Worm (Caenorhabditis elegans): ENCODE data around the gene T05A8.2.

T05A8.2 gene

ce11 chrII:2721992-2722391, 11.2 kb upstream of the T05A8.2 start:
- TF ChIP-seq lsy-2 (tag; optimal IDR thresholded peaks at IDR 0.05) (no peak), zag-1 (tag; optimal IDR thresholded peaks at IDR 0.05) (no peak), ama-1 (optimal IDR thresholded peaks at IDR 0.05) (no peak), crh-2 (tag; optimal IDR thresholded peaks at IDR 0.05) (no peak), ceh-16 (tag; optimal IDR thresholded peaks at IDR 0.05) (no peak), sem-4 (tag; optimal IDR thresholded peaks at IDR 0.05) (no peak), gmeb-1 (tag; optimal IDR thresholded peaks at IDR 0.05) (no peak), unc-55 (GFP tag; optimal IDR thresholded peaks at IDR 0.05) (no peak), nhr-23 (tag; optimal IDR thresholded peaks at IDR 0.05) (no peak), ztf-1 (GFP tag; conservative IDR thresholded peaks at IDR 0.05) (no peak), Y55F3AM.14 (GFP tag; optimal IDR thresholded peaks at IDR 0.05) (no peak), F13H6.1 (tag; optimal IDR thresholded peaks at IDR 0.05) (no peak), nhr-237 (tag; optimal IDR thresholded peaks at IDR 0.05) (no peak), egl-27 (tag; optimal IDR thresholded peaks at IDR 0.05) (no peak), sma-3 (GFP tag; optimal IDR thresholded peaks at IDR 0.05) (no peak), skn-1 (tag; optimal IDR thresholded peaks at IDR 0.05) (no peak), nhr-11 (tag; optimal IDR thresholded peaks at IDR 0.05) (no peak)

- no peak for TF ChIP-seq lin-39 (tag; optimal IDR thresholded peaks at IDR 0.05)
- no peak for TF ChIP-seq alr-1 (tag; optimal IDR thresholded peaks at IDR 0.05)
- no peak for TF ChIP-seq nhr-12 (tag; optimal IDR thresholded peaks at IDR 0.05)
- no peak for TF ChIP-seq nhr-77 (tag; optimal IDR thresholded peaks at IDR 0.05)
- no peak for TF ChIP-seq elt-1 (tag; optimal IDR thresholded peaks at IDR 0.05)
- TF ChIP-seq mab-5 (tag; optimal IDR thresholded peaks at IDR 0.05) = no peak
- TF ChIP-seq dmd-4 (tag; optimal IDR thresholded peaks at IDR 0.05) = no peak
- TF ChIP-seq C34F6.9 (tag; optimal IDR thresholded peaks at IDR 0.05) = no peak
- TF ChIP-seq ztf-1 (GFP tag; conservative IDR thresholded peaks at IDR 0.05) = no peak
- no peak for TF ChIP-seq mbf-1 (tag; optimal IDR thresholded peaks at IDR 0.05)
- no peak for TF ChIP-seq aly-2 (tag; optimal IDR thresholded peaks at IDR 0.05)
- TF ChIP-seq snpc-4 (tag; optimal IDR thresholded peaks at IDR 0.05) = no peak
- no peak for TF ChIP-seq skn-1 (tag; optimal IDR thresholded peaks at IDR 0.05)
- no peak for TF ChIP-seq mdl-1 (tag; optimal IDR thresholded peaks at IDR 0.05)
These were observed 8.4 kb upstream of the T05A8.2 start for ce11 chrII:2719212-2719611.

DNA sequence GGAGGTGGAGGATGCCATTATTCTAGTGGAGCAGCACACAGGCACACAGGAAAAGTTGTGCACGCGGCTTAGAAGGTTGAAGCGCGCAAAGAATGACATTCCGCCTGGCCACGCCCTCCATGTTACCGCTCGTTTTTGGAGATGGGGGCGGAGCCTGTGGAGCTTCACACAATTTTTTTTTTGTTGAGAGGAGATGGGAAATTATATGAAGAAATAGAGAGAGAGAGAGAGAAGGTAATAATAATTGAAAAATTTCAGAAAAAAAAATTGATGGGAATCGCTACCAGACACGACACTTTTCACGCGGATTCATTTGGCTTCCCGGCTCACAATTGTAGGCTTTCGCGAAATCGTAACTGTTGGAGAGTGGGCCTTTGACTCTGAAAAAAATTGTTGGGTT, 6.5 kb upstream of the T05A8.2 start, which contains the start of gene T05A8.3:
T05A8.3 (minus strand) TSS at position 101 of the 400 bp plus-strand sequence.
- TF ChIP-seq unc-55 (GFP tag; optimal IDR thresholded peaks at IDR 0.05) = no peak
- no peak for TF ChIP-seq peb-1 (tag; optimal IDR thresholded peaks at IDR 0.05)
- no peak for TF ChIP-seq dmd-4 (tag; optimal IDR thresholded peaks at IDR 0.05)
- no peak for TF ChIP-seq nhr-11 (tag; optimal IDR thresholded peaks at IDR 0.05)
- no peak for TF ChIP-seq elt-3 (tag; optimal IDR thresholded peaks at IDR 0.05)
- no peak for TF ChIP-seq alr-1 (tag; optimal IDR thresholded peaks at IDR 0.05)
- no peak for TF ChIP-seq nhr-10 (tag; optimal IDR thresholded peaks at IDR 0.05)

- no peak for TF ChIP-seq F13H6.1 (tag; optimal IDR thresholded peaks at IDR 0.05)
These were observed 877 bp downstream of the T05A8.2 start, which contains the start of gene T05A8.1 for ce11 chrII:2709942-2710341. T05A8.1 (minus strand) TSS chrII:2710042.

ce11 chrII:2707872-2708271, 2.9 kb downstream of the T05A8.2 start, which contains the start of gene Y47G7B.2:
Y47G7B.2 (minus strand) TSS chrII:2708014.
- no peak for TF ChIP-seq ceh-82 (tag; optimal IDR thresholded peaks at IDR 0.05)
- no peak for TF ChIP-seq ceh-16 (tag; optimal IDR thresholded peaks at IDR 0.05)
- no peak for TF ChIP-seq elt-3 (tag; optimal IDR thresholded peaks at IDR 0.05)
- no peak for TF ChIP-seq ama-1 (optimal IDR thresholded peaks at IDR 0.05)
- TF ChIP-seq unc-55 (GFP tag; optimal IDR thresholded peaks at IDR 0.05) = peak; percentile 48
- peak; percentile 45 for TF ChIP-seq nhr-129 (tag; optimal IDR thresholded peaks at IDR 0.05)
- TF ChIP-seq nhr-77 (tag; optimal IDR thresholded peaks at IDR 0.05) = no peak
- TF ChIP-seq ztf-1 (GFP tag; conservative IDR thresholded peaks at IDR 0.05) = no peak
- TF ChIP-seq sma-9 (GFP tag; optimal IDR thresholded peaks at IDR 0.05) = peak; percentile 37
- no peak for TF ChIP-seq sma-9 (tag; optimal IDR thresholded peaks at IDR 0.05)
- no peak for TF ChIP-seq R02D3.7 (tag; optimal IDR thresholded peaks at IDR 0.05)
- TF ChIP-seq nhr-237 (tag; optimal IDR thresholded peaks at IDR 0.05) = no peak
- TF ChIP-seq C34F6.9 (tag; optimal IDR thresholded peaks at IDR 0.05) = peak; percentile 13
